Fruit fly (Drosophila melanogaster) whole organism, embryonic: ENCODE results near the gene DNaseII.

Experiments used
- B-H1 ChIP-seq: fragments of 200-800 bp; sonication (Bioruptor generic); IDR thresholded peaks from 3 replicates; pipeline ENCODE4 v1.3.6; 2022; ENCODE audit warnings: missing biosample characterization, missing genetic modification characterization
- CG10431 ChIP-seq: fragments of 200-800 bp; sonication (Bioruptor generic); optimal IDR thresholded peaks from 3 replicates; lab custom pipeline; 2018; ENCODE audit warnings: missing biosample characterization, mild to moderate bottlenecking, missing genetic modification characterization
- CG11247 ChIP-seq: fragments of 200-800 bp; sonication (Bioruptor generic); IDR thresholded peaks from 2 replicates; pipeline ENCODE4 v1.3.6; 2022; ENCODE audit warnings: missing biosample characterization, missing genetic modification characterization
- CG11456 ChIP-seq: fragments of 200-800 bp; sonication (Bioruptor generic); IDR thresholded peaks from 3 replicates; pipeline ENCODE4 v1.3.6; 2022; ENCODE audit warnings: missing biosample characterization, missing genetic modification characterization
- CG12744 ChIP-seq: fragments of 200-800 bp; sonication (Bioruptor generic); optimal IDR thresholded peaks from 2 replicates; lab custom pipeline; 2016; ENCODE audit warnings: missing biosample characterization, missing genetic modification characterization
- CG13287 ChIP-seq: fragments of 200-800 bp; sonication (Bioruptor generic); IDR thresholded peaks from 2 replicates; pipeline ENCODE4 v1.3.6; 2022; ENCODE audit warnings: missing biosample characterization, missing genetic modification characterization; ENCODE audit not compliant: partially characterized antibody
- CG13296 ChIP-seq: fragments of 200-800 bp; sonication (Bioruptor generic); optimal IDR thresholded peaks from 3 replicates; lab custom pipeline; 2018; ENCODE audit warnings: missing biosample characterization, mild to moderate bottlenecking, missing genetic modification characterization
- CG13624 ChIP-seq: fragments of 200-800 bp; sonication (Bioruptor generic); optimal IDR thresholded peaks from 2 replicates; lab custom pipeline; 2016; ENCODE audit warnings: missing biosample characterization, missing genetic modification characterization
- CG14710 ChIP-seq: fragments of 200-800 bp; sonication (Bioruptor generic); optimal IDR thresholded peaks from 3 replicates; lab custom pipeline; 2019; ENCODE audit warnings: missing biosample characterization, mild to moderate bottlenecking, missing genetic modification characterization, moderate library complexity
- CG16815 ChIP-seq: fragments of 200-800 bp; sonication (Bioruptor generic); optimal IDR thresholded peaks from 3 replicates; lab custom pipeline; 2017; ENCODE audit warnings: missing biosample characterization, mild to moderate bottlenecking, missing genetic modification characterization
- CG16863 ChIP-seq: fragments of 200-800 bp; sonication (Bioruptor generic); optimal IDR thresholded peaks from 3 replicates; lab custom pipeline; 2016; ENCODE audit warnings: missing biosample characterization, missing genetic modification characterization
- CG17912 ChIP-seq: fragments of 200-800 bp; sonication (Bioruptor generic); optimal IDR thresholded peaks from 2 replicates; lab custom pipeline; 2018; ENCODE audit warnings: missing biosample characterization, mild to moderate bottlenecking, missing genetic modification characterization
- CG32772 ChIP-seq: fragments of 200-800 bp; sonication (Bioruptor generic); IDR thresholded peaks from 2 replicates; pipeline ENCODE4 v1.3.6; 2022; ENCODE audit warnings: missing biosample characterization, missing genetic modification characterization
- CG4360 ChIP-seq: fragments of 200-800 bp; sonication (Bioruptor generic); IDR thresholded peaks from 2 replicates; pipeline ENCODE4 v1.3.6; 2022; ENCODE audit warnings: missing biosample characterization, missing genetic modification characterization
- CG4854 ChIP-seq: fragments of 200-800 bp; sonication (Bioruptor generic); optimal IDR thresholded peaks from 2 replicates; lab custom pipeline; 2016; ENCODE audit warnings: missing biosample characterization, missing genetic modification characterization, inconsistent platforms
- CG6765 ChIP-seq: fragments of 200-800 bp; sonication (Bioruptor generic); optimal IDR thresholded peaks from 3 replicates; lab custom pipeline; 2017; ENCODE audit warnings: missing biosample characterization, mild to moderate bottlenecking, missing genetic modification characterization
- CG6791 ChIP-seq: fragments of 200-800 bp; sonication (Bioruptor generic); IDR thresholded peaks from 3 replicates; pipeline ENCODE4 v1.3.6; 2022; ENCODE audit warnings: missing biosample characterization, missing genetic modification characterization; ENCODE audit not compliant: partially characterized antibody
- CG7987 ChIP-seq: fragments of 200-800 bp; sonication (Bioruptor generic); optimal IDR thresholded peaks from 2 replicates; lab custom pipeline; 2018; ENCODE audit warnings: missing biosample characterization, mild to moderate bottlenecking, missing genetic modification characterization, moderate library complexity
- CG9932 ChIP-seq: fragments of 200-800 bp; sonication (Bioruptor generic); IDR thresholded peaks from 2 replicates; pipeline ENCODE4 v1.3.6; 2022; ENCODE audit warnings: missing biosample characterization, missing genetic modification characterization
- D19A ChIP-seq: fragments of 200-800 bp; optimal IDR thresholded peaks from 3 replicates; lab custom pipeline; 2019; ENCODE audit warnings: missing biosample characterization, mild to moderate bottlenecking, missing genetic modification characterization, moderate library complexity
- Ets65A ChIP-seq: fragments of 200-800 bp; sonication (Bioruptor generic); peaks from one replicate; lab custom pipeline; 2016; ENCODE audit warnings: missing biosample characterization, missing genetic modification characterization
- Fer3 ChIP-seq: fragments of 200-800 bp; sonication (Bioruptor generic); optimal IDR thresholded peaks from 2 replicates; lab custom pipeline; 2018; ENCODE audit warnings: missing biosample characterization, mild to moderate bottlenecking, missing genetic modification characterization, moderate library complexity
- H2.0 ChIP-seq: fragments of 200-800 bp; sonication (Bioruptor generic); IDR thresholded peaks from 2 replicates; pipeline ENCODE4 v1.3.6; 2022; ENCODE audit warnings: missing biosample characterization, missing genetic modification characterization
- HHEX ChIP-seq: fragments of 200-800 bp; sonication (Bioruptor generic); optimal IDR thresholded peaks from 3 replicates; lab custom pipeline; 2017; ENCODE audit warnings: missing biosample characterization, mild to moderate bottlenecking, missing genetic modification characterization, missing genetic modification reagents
- Nf-YB ChIP-seq: fragments of 200-800 bp; sonication (Bioruptor generic); optimal IDR thresholded peaks from 3 replicates; lab custom pipeline; 2019; ENCODE audit warnings: missing biosample characterization, mild to moderate bottlenecking, missing genetic modification characterization, moderate library complexity
- Oli ChIP-seq: fragments of 200-800 bp; sonication (Bioruptor generic); optimal IDR thresholded peaks from 2 replicates; lab custom pipeline; 2018; ENCODE audit warnings: missing biosample characterization, mild to moderate bottlenecking, missing genetic modification characterization, moderate library complexity
- Spps ChIP-seq: fragments of 200-800 bp; sonication (Bioruptor generic); optimal IDR thresholded peaks from 2 replicates; lab custom pipeline; 2018; ENCODE audit warnings: missing biosample characterization, mild to moderate bottlenecking, missing genetic modification characterization
- Vsx1 ChIP-seq: fragments of 200-800 bp; sonication (Bioruptor generic); optimal IDR thresholded peaks from 2 replicates; lab custom pipeline; 2017; ENCODE audit warnings: missing biosample characterization, mild to moderate bottlenecking, missing genetic modification characterization, missing genetic modification reagents
- ac ChIP-seq: fragments of 200-800 bp; sonication (Bioruptor generic); optimal IDR thresholded peaks from 3 replicates; lab custom pipeline; 2017; ENCODE audit warnings: missing biosample characterization, mild to moderate bottlenecking, missing genetic modification characterization
- bigmax ChIP-seq: fragments of 200-800 bp; sonication (Bioruptor generic); optimal IDR thresholded peaks from 2 replicates; lab custom pipeline; 2018; ENCODE audit warnings: missing biosample characterization, mild to moderate bottlenecking, missing genetic modification characterization
- gcm2 ChIP-seq: fragments of 200-800 bp; sonication (Bioruptor generic); optimal IDR thresholded peaks from 2 replicates; lab custom pipeline; 2016; ENCODE audit warnings: missing biosample characterization, missing genetic modification characterization
- grau ChIP-seq: fragments of 200-800 bp; optimal IDR thresholded peaks from 3 replicates; lab custom pipeline; 2019; ENCODE audit warnings: missing biosample characterization, mild to moderate bottlenecking, missing genetic modification characterization, moderate library complexity
- kay ChIP-seq: fragments of 200-800 bp; sonication (Bioruptor generic); optimal IDR thresholded peaks from 2 replicates; lab custom pipeline; 2016; ENCODE audit warnings: missing biosample characterization, missing genetic modification characterization
- luna ChIP-seq: fragments of 200-800 bp; sonication (Bioruptor generic); optimal IDR thresholded peaks from 2 replicates; lab custom pipeline; 2016; ENCODE audit warnings: missing biosample characterization, missing genetic modification characterization
- maf-S ChIP-seq: fragments of 200-800 bp; sonication (Bioruptor generic); optimal IDR thresholded peaks from 2 replicates; lab custom pipeline; 2016; ENCODE audit warnings: missing biosample characterization, missing genetic modification characterization
- onecut ChIP-seq: fragments of 200-800 bp; sonication (Bioruptor generic); IDR thresholded peaks from 2 replicates; pipeline ENCODE4 v1.3.6; 2022; ENCODE audit warnings: missing biosample characterization, missing genetic modification characterization
- p53 ChIP-seq: fragments of 200-800 bp; sonication (Bioruptor generic); optimal IDR thresholded peaks from 2 replicates; lab custom pipeline; 2016; ENCODE audit warnings: missing biosample characterization, missing genetic modification characterization
- psq ChIP-seq: fragments of 200-800 bp; sonication (Bioruptor generic); optimal IDR thresholded peaks from 2 replicates; lab custom pipeline; 2017; ENCODE audit warnings: missing biosample characterization, missing genetic modification characterization
- rib ChIP-seq: fragments of 200-800 bp; sonication (Bioruptor generic); IDR thresholded peaks from 2 replicates; pipeline ENCODE4 v1.3.6; 2022; ENCODE audit warnings: missing biosample characterization, missing genetic modification characterization
- sc ChIP-seq, 3 experiments: fragments of >200 bp in 2 of 3; fragments of 200-800 bp in 1 of 3; sonication (Bioruptor generic) in 1 of 3; optimal IDR thresholded peaks; 2 replicates in 2 of 3; 3 replicates in 1 of 3; lab custom pipeline; 2017; ENCODE audit warnings: mild to moderate bottlenecking in 1 of 3, missing biosample characterization in 1 of 3, missing genetic modification characterization in 1 of 3, missing genetic modification reagents in 1 of 3
- schlank ChIP-seq: fragments of 200-800 bp; sonication (Bioruptor generic); optimal IDR thresholded peaks from 2 replicates; lab custom pipeline; 2018; ENCODE audit warnings: missing biosample characterization, mild to moderate bottlenecking, missing genetic modification characterization
- sens ChIP-seq: fragments of 200-800 bp; sonication (Bioruptor generic); peaks from one replicate; lab custom pipeline; 2016; ENCODE audit warnings: missing biosample characterization, missing genetic modification characterization
- so ChIP-seq: fragments of 200-800 bp; sonication (Bioruptor generic); IDR thresholded peaks from 3 replicates; pipeline ENCODE4 v1.3.6; 2022; ENCODE audit warnings: missing biosample characterization, missing genetic modification characterization
- stwl ChIP-seq: fragments of 200-800 bp; sonication (Bioruptor generic); optimal IDR thresholded peaks from 3 replicates; lab custom pipeline; 2018; ENCODE audit warnings: missing biosample characterization, mild to moderate bottlenecking, missing genetic modification characterization, moderate library complexity
- tio ChIP-seq: fragments of 200-800 bp; sonication (Bioruptor generic); optimal IDR thresholded peaks from 2 replicates; lab custom pipeline; 2017; ENCODE audit warnings: missing biosample characterization, missing genetic modification characterization, inconsistent platforms
- trh ChIP-seq: fragments of 200-800 bp; sonication (Bioruptor generic); optimal IDR thresholded peaks from 2 replicates; lab custom pipeline; 2016; ENCODE audit warnings: missing biosample characterization, missing genetic modification characterization
- wdn ChIP-seq: fragments of 200-800 bp; sonication (Bioruptor generic); IDR thresholded peaks from 2 replicates; pipeline ENCODE4 v1.3.6; 2022; ENCODE audit warnings: missing biosample characterization, missing genetic modification characterization
- z ChIP-seq: fragments of 200-800 bp; sonication (Bioruptor generic); IDR thresholded peaks from 3 replicates; pipeline ENCODE4 v1.3.6; 2022; ENCODE audit warnings: missing biosample characterization, missing genetic modification characterization
- zen ChIP-seq: fragments of 200-800 bp; sonication (Bioruptor generic); optimal IDR thresholded peaks from 3 replicates; lab custom pipeline; 2018; ENCODE audit warnings: missing biosample characterization, mild to moderate bottlenecking, missing genetic modification characterization, moderate library complexity
- zf30C ChIP-seq: fragments of 200-800 bp; sonication (Bioruptor generic); optimal IDR thresholded peaks from 3 replicates; lab custom pipeline; 2018; ENCODE audit warnings: missing biosample characterization, mild to moderate bottlenecking, missing genetic modification characterization
- zfh1 ChIP-seq: fragments of 200-800 bp; sonication (Bioruptor generic); IDR thresholded peaks from 3 replicates; pipeline ENCODE4 v1.3.6; 2022; ENCODE audit warnings: missing biosample characterization, missing genetic modification characterization

DNaseII gene

dm6 chr3R:18021261-18021679 lies 2.1 kb downstream of the DNaseII start, which contains the start of gene CG7785 (continued):
- TF ChIP-seq ac (GFP tag; lab: Kevin White, UChicago) (no peak), gcm2 (GFP tag; lab: Kevin White, UChicago) (no peak), CG17912 (no peak), rib (GFP tag; lab: Robert Waterston, UW) (no peak), z (GFP tag; lab: Robert Waterston, UW) (no peak), Spps (tag; lab: Kevin White, UChicago) (no peak), Oli (peak; percentile 38), grau (peak; percentile 53), CG9932 (no peak), onecut (GFP tag; lab: Robert Waterston, UW) (peak; percentile 34; the same call in 1 of the 2 replicates), HHEX (GFP tag; lab: Kevin White, UChicago) (peak; percentile 6), CG6765 (GFP tag; lab: Kevin White, UChicago) (no peak), sens (GFP tag; lab: Kevin White, UChicago) (peak; percentile 90), CG13624 (GFP tag; lab: Kevin White, UChicago) (peak; percentile 50), CG11247 (GFP tag; lab: Robert Waterston, UW) (peak; percentile 61), CG10431 (GFP tag; lab: Kevin White, UChicago) (peak; percentile 10), sc (optimal IDR thresholded peaks at IDR 0.05; lab: Kevin White, UChicago) (no peak), sc (GFP tag; optimal IDR thresholded peaks at IDR 0.05; lab: Kevin White, UChicago) (peak; percentile 39), so (GFP tag; lab: Robert Waterston, UW) (no peak), CG13287 (peak; percentile 7; the same call in 1 of the 2 replicates), CG7987 (GFP tag; lab: Kevin White, UChicago) (peak; percentile 22), Fer3 (tag; lab: Kevin White, UChicago) (peak; percentile 50), trh (GFP tag; lab: Kevin White, UChicago) (no peak), Nf-YB (GFP tag; lab: Kevin White, UChicago) (no peak), H2.0 (GFP tag; lab: Robert Waterston, UW) (peak; percentile 16; the same call in 1 of the 2 replicates), tio (GFP tag; lab: Kevin White, UChicago) (peak; percentile 55), zf30C (GFP tag; lab: Kevin White, UChicago) (no peak), CG6791 (GFP tag; lab: Robert Waterston, UW) (no peak), stwl (peak; percentile 78), CG11456 (GFP tag; lab: Robert Waterston, UW) (no peak; the same call in 1 of the 3 replicates), CG4360 (peak; percentile 70), p53 (peak; percentile 26), zfh1 (GFP tag; lab: Robert Waterston, UW) (peak; percentile 40; the same call in 1 of the 3 replicates), CG12744 (GFP tag; lab: Kevin White, UChicago) (peak; percentile 20), Ets65A (peak; percentile 95), CG14710 (tag; lab: Kevin White, UChicago) (peak; percentile 61), schlank (tag; lab: Kevin White, UChicago) (no peak), zen (tag; lab: Kevin White, UChicago) (peak; percentile 70), D19A (tag; lab: Kevin White, UChicago) (no peak), maf-S (GFP tag; lab: Kevin White, UChicago) (peak; percentile 42), CG16863 (peak; percentile 43), luna (GFP tag; lab: Kevin White, UChicago) (no peak), CG13296 (GFP tag; lab: Kevin White, UChicago) (no peak), CG4854 (GFP tag; lab: Kevin White, UChicago) (peak; percentile 33), psq (GFP tag; lab: Kevin White, UChicago) (peak; percentile 8), CG16815 (GFP tag; lab: Kevin White, UChicago) (no peak), CG32772 (no peak), bigmax (GFP tag; lab: Kevin White, UChicago) (no peak), wdn (GFP tag; lab: Robert Waterston, UW) (no peak; the same call in 1 of the 2 replicates), kay (GFP tag; lab: Kevin White, UChicago) (peak; percentile 28), B-H1 (GFP tag; lab: Robert Waterston, UW) (no peak), Vsx1 (peak; percentile 28)
